Worm (Caenorhabditis elegans) whole organism, early embryonic: ENCODE measurements around the gene apc-17.

Experiments used
- B0310.2 ChIP-seq: sonication (generic microtip); optimal IDR thresholded peaks from 2 replicates; lab custom pipeline; 2016; ENCODE audit warnings: mild to moderate bottlenecking, missing genetic modification characterization, missing compliant biosample characterization
- F13C5.2 ChIP-seq: sonication (generic microtip); optimal IDR thresholded peaks from 2 replicates; lab custom pipeline; 2017; ENCODE audit warnings: mild to moderate bottlenecking, missing genetic modification characterization, inconsistent platforms, missing compliant biosample characterization
- aly-1 ChIP-seq: sonication (generic microtip); optimal IDR thresholded peaks from 2 replicates; lab custom pipeline; 2016; ENCODE audit warnings: missing genetic modification characterization, missing compliant biosample characterization
- ama-1 ChIP-seq: fragments of 150-350 bp; optimal IDR thresholded peaks from 2 replicates; lab custom pipeline; 2014
- ceh-13 ChIP-seq: fragments of 200-800 bp; sonication (Bioruptor generic); optimal IDR thresholded peaks from 2 replicates; lab custom pipeline; 2018; ENCODE audit warnings: mild to moderate bottlenecking, missing genetic modification characterization, missing compliant biosample characterization
- ceh-36 ChIP-seq: sonication (generic microtip); optimal IDR thresholded peaks from 2 replicates; lab custom pipeline; 2016; ENCODE audit warnings: missing genetic modification characterization, inconsistent platforms, missing compliant biosample characterization
- ets-7 ChIP-seq: sonication (generic microtip); optimal IDR thresholded peaks from 2 replicates; lab custom pipeline; 2016; ENCODE audit warnings: missing genotype, missing genetic modification characterization, missing compliant biosample characterization
- flt-1 ChIP-seq: fragments of 200-800 bp; sonication (Bioruptor generic); IDR thresholded peaks from 2 replicates; pipeline ENCODE4 v1.3.6; 2022; ENCODE audit warnings: missing genetic modification characterization, missing compliant biosample characterization
- hmbx-1 ChIP-seq: sonication (generic microtip); optimal IDR thresholded peaks from 2 replicates; lab custom pipeline; 2016; ENCODE audit warnings: mild to moderate bottlenecking, missing genetic modification characterization, missing compliant biosample characterization
- hmg-4 ChIP-seq: fragments of 200-800 bp; sonication (Bioruptor generic); optimal IDR thresholded peaks from 2 replicates; lab custom pipeline; 2018; ENCODE audit warnings: mild to moderate bottlenecking, missing genetic modification characterization, missing compliant biosample characterization
- hnd-1 ChIP-seq: sonication (generic microtip); optimal IDR thresholded peaks from 2 replicates; lab custom pipeline; 2016; ENCODE audit warnings: missing genetic modification characterization, missing compliant biosample characterization
- pes-1 ChIP-seq: fragments of 200-800 bp; sonication (Bioruptor generic); IDR thresholded peaks from 2 replicates; pipeline ENCODE4 v1.3.6; 2022; ENCODE audit warnings: missing genetic modification reagents, missing genetic modification characterization, missing compliant biosample characterization
- scrt-1 ChIP-seq: fragments of 200-800 bp; sonication (Bioruptor generic); IDR thresholded peaks from 2 replicates; pipeline ENCODE4 v1.3.6; 2022; ENCODE audit warnings: missing genetic modification characterization, missing compliant biosample characterization
- sea-1 ChIP-seq: fragments of 200-800 bp; sonication (Bioruptor generic); conservative IDR thresholded peaks from 2 replicates; pipeline ENCODE4 v1.3.6; 2022; ENCODE audit warnings: missing genetic modification characterization, missing compliant biosample characterization
- tbx-11 ChIP-seq: fragments of 200-800 bp; sonication (Bioruptor generic); IDR thresholded peaks from 2 replicates; pipeline ENCODE4 v1.3.6; 2022; ENCODE audit warnings: missing genetic modification characterization, missing compliant biosample characterization
- tbx-37 ChIP-seq: fragments of 200-800 bp; sonication (Bioruptor generic); conservative IDR thresholded peaks from 2 replicates; pipeline ENCODE4 v1.3.6; 2022; ENCODE audit warnings: missing genetic modification reagents, missing genetic modification characterization, missing compliant biosample characterization
- tra-4 ChIP-seq: sonication (generic microtip); optimal IDR thresholded peaks from 2 replicates; lab custom pipeline; 2017; ENCODE audit warnings: missing genetic modification characterization, missing compliant biosample characterization

apc-17 gene

DNA sequence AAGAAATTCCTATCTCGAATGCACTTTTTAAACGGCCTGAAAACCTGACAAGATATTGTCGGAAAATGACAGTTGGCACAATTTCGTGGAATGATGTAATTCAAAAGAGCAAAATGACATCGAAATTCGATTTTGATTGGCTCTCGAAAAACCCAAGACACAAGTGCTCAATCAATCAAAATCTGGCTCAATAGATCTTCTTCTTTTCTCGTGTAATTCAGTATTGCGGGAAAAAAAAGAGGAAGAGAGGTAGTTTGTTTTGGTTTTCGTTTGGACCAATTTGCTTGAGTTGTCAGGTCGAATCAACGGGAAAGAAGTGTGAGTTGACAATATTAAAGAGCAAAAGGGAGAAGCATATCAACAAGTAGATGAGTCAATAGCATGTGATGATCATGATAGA lies 27.8 kb downstream of the apc-17 start:
- TF ChIP-seq tbx-11 (GFP tag; lab: Robert Waterston, UW) (no peak), ceh-13 (GFP tag; lab: Kevin White, UChicago) (no peak), scrt-1 (GFP tag; lab: Robert Waterston, UW) (no peak), hnd-1 (no peak), F13C5.2 (tag; lab: Kevin White, UChicago) (no peak), pes-1 (GFP tag; lab: Robert Waterston, UW) (no peak), ets-7 (tag; lab: Kevin White, UChicago) (no peak), sea-1 (GFP tag; lab: Robert Waterston, UW) (no peak), aly-1 (tag; lab: Kevin White, UChicago) (no peak)

DNA sequence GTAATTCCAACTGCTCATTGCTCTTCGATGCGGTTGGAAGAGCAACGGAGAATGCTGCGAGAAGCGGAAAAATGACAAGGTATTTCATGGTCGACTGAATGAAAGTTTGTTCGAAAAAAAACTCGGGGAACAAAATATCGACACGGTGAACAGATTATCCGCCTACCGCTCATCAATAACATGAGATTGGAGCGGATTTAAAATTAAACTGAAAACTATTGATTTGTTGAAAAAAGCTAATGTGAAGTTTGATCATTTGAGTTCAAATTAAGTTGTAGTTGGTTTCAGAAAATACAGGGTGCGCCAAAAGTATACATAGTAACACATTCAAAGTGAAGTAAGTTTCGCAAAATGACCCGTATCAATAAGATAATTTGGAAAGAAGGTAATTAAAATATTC lies 32.2 kb downstream of the apc-17 start, which contains the start of gene F40F8.4:
Gene F40F8.4 (minus strand): TSS at position 101 of the 400 bp plus-strand sequence.
- TF ChIP-seq pes-1 (GFP tag; lab: Robert Waterston, UW) (no peak), ceh-36 (tag; lab: Kevin White, UChicago) (no peak), ets-7 (tag; lab: Kevin White, UChicago) (no peak), tra-4 (no peak), ama-1 (no peak), F13C5.2 (tag; lab: Kevin White, UChicago) (no peak), B0310.2 (tag; lab: Kevin White, UChicago) (no peak), tbx-11 (GFP tag; lab: Robert Waterston, UW) (no peak), scrt-1 (GFP tag; lab: Robert Waterston, UW) (no peak), hnd-1 (no peak)

DNA sequence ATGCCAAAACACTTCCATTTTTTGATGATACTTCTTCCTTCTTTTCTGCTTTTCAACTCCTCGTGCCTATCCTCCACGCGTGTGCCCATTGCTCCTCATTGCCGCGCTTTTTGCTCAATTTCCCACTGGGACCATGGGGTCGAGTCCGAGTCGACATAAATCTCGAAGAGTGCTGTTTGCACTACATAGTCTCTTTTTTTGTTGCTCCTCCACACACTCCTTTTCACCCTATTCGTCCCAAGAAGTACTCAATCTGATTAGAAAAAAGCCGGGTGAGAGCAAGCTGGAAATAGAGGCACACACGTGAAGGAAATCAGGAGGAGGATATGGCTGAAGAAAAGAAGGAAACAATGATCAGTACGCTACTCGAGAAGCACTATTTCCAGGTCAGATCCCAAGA lies 34.6 kb downstream of the apc-17 start, which contains the start of gene arrd-6:
Gene arrd-6 (plus strand): TSS at position 169 of the 400 bp plus-strand sequence.
- no peak for TF ChIP-seq ceh-36 (tag; lab: Kevin White, UChicago)
- no peak for TF ChIP-seq ets-7 (tag; lab: Kevin White, UChicago)
- TF ChIP-seq ama-1: no peak
- no peak for TF ChIP-seq scrt-1 (GFP tag; lab: Robert Waterston, UW)
- no peak for TF ChIP-seq F13C5.2 (tag; lab: Kevin White, UChicago)
- no peak for TF ChIP-seq sea-1 (GFP tag; lab: Robert Waterston, UW)
- TF ChIP-seq tbx-11 (GFP tag; lab: Robert Waterston, UW): no peak
- no peak for TF ChIP-seq hnd-1
- TF ChIP-seq ceh-13 (GFP tag; lab: Kevin White, UChicago): no peak
- no peak for TF ChIP-seq flt-1 (GFP tag; lab: Robert Waterston, UW)

DNA sequence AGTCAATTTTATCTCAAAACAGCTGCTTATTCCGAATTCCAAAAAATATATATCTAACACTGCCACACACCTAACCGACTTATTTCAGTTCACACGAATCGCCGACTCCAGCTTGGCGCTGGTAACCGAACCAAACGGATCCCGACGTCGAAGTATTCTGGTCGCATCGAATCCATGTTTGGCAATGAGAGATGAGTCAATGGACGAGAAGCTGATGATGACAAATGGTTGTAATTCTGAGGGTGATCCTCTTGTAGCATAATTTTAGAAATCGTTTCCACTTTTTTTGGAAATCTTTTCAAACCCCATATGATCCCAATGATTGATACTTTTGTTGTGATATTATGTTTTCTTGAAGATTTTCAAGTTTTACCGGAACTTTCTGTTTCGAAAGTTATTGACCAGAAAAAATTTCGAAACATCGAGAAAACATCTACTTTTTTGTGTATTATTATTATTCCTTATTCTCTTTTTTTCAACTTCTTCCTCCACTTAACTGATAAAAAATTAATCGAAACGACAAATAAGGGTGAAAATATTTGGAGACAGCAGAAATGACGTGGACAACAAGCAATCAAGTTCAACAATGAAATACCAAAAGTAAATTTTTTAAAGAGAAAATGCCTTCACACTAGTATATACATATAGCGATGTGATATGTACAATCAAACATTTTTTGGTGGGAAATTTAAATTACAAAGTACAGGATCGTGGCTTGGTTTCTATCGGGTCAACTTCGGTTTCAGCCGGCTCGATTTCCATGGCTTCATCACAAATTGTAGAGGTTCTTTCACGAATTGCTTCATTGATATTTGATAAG lies 42.1 kb downstream of the apc-17 start:
- TF ChIP-seq tbx-11 (GFP tag; lab: Robert Waterston, UW) (no peak), aly-1 (tag; lab: Kevin White, UChicago) (no peak), ceh-36 (tag; lab: Kevin White, UChicago) (no peak), B0310.2 (tag; lab: Kevin White, UChicago) (no peak), ama-1 (no peak), sea-1 (GFP tag; lab: Robert Waterston, UW) (no peak), flt-1 (GFP tag; lab: Robert Waterston, UW) (no peak), ceh-13 (GFP tag; lab: Kevin White, UChicago) (no peak), tra-4 (no peak), pes-1 (GFP tag; lab: Robert Waterston, UW) (no peak), hnd-1 (no peak), F13C5.2 (tag; lab: Kevin White, UChicago) (no peak), hmg-4 (no peak), ets-7 (tag; lab: Kevin White, UChicago) (no peak), tbx-37 (no peak), hmbx-1 (tag; lab: Kevin White, UChicago) (no peak), scrt-1 (GFP tag; lab: Robert Waterston, UW) (no peak)

DNA sequence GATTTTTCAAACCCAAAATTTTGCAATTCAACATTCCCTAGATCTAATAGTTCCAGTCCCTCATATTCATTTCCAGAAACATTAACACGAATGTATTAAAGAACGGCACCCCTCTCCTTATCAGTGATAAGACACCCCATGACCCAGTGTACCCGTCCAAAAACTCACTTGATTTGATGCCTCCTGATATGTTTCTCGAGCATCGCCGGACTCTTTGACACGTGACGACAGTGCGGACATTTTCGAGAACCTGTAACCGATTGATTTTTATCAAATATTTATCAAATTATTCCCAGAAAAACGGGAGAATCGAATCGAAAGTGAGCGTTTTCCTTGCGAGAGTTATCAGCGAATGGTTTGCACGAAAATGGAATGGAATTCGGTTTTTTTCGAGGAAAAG lies 43.0 kb downstream of the apc-17 start:
- TF ChIP-seq ceh-13 (GFP tag; lab: Kevin White, UChicago): no peak
- TF ChIP-seq aly-1 (tag; lab: Kevin White, UChicago): no peak
- TF ChIP-seq tra-4: no peak
- no peak for TF ChIP-seq sea-1 (GFP tag; lab: Robert Waterston, UW)
- TF ChIP-seq scrt-1 (GFP tag; lab: Robert Waterston, UW): no peak
- no peak for TF ChIP-seq hmbx-1 (tag; lab: Kevin White, UChicago)

DNA sequence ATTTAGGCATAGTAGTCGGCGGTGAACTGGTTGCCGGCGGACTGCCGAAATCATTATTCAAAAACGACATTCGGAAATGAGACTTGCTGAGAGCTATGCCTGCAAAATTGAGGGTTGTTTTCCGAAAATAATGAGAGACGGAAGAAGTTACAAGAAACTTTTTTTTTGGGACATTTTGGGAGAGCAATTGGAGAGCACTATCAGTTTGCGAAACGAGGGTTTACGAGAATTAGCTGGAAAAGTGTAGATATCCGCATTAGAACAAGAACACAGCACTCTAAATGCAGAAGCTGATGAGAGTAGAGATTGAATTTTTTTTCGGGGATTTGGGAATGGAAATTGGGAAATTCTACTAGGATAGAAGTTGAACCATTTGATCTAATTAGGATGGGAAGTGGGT lies 44.6 kb downstream of the apc-17 start, which contains the start of gene pqm-1:
Gene pqm-1 (minus strand): TSS at position 101 of the 400 bp plus-strand sequence.
- TF ChIP-seq tra-4: no peak
- no peak for TF ChIP-seq hmg-4
- no peak for TF ChIP-seq sea-1 (GFP tag; lab: Robert Waterston, UW)
- no peak for TF ChIP-seq ceh-13 (GFP tag; lab: Kevin White, UChicago)
- TF ChIP-seq hmbx-1 (tag; lab: Kevin White, UChicago): no peak
- TF ChIP-seq ama-1: no peak
- TF ChIP-seq ceh-36 (tag; lab: Kevin White, UChicago): no peak
- TF ChIP-seq aly-1 (tag; lab: Kevin White, UChicago): no peak
- no peak for TF ChIP-seq tbx-11 (GFP tag; lab: Robert Waterston, UW)
- TF ChIP-seq tbx-37: no peak
- TF ChIP-seq ets-7 (tag; lab: Kevin White, UChicago): no peak
- no peak for TF ChIP-seq flt-1 (GFP tag; lab: Robert Waterston, UW)
- TF ChIP-seq pes-1 (GFP tag; lab: Robert Waterston, UW): no peak

DNA sequence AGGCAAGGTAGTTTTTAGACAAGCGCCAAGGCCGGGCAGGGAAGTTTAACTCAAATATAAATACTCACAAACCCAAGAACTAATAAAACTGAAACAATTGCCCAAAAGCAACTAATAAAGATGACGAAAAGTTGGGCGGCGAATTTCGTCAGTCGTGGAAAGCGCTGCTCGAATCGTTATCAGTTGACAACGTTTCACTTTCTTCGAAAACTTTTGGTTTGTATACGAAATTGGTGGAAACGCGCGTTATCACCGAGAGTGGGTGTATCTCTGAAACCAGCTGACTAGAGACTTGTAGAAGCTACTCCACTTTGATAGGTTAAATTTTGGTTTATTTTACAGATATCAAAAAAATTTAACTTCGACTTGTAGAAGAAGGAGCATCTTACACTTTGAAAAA lies 45.2 kb downstream of the apc-17 start:
- TF ChIP-seq ama-1 (no peak), pes-1 (GFP tag; lab: Robert Waterston, UW) (no peak), ceh-36 (tag; lab: Kevin White, UChicago) (no peak), tbx-37 (no peak), hmbx-1 (tag; lab: Kevin White, UChicago) (no peak), scrt-1 (GFP tag; lab: Robert Waterston, UW) (no peak), sea-1 (GFP tag; lab: Robert Waterston, UW) (no peak), tra-4 (no peak), aly-1 (tag; lab: Kevin White, UChicago) (no peak), F13C5.2 (tag; lab: Kevin White, UChicago) (no peak), tbx-11 (GFP tag; lab: Robert Waterston, UW) (no peak), ets-7 (tag; lab: Kevin White, UChicago) (no peak), hnd-1 (no peak)
